Worm (Caenorhabditis elegans): Measurements from ENCODE around the gene laat-1.
A peak's percentile ranks its signal among the peaks of the same experiment; 100 is the strongest.

Gene laat-1

ce11 chrII:237721-238120, at the start of gene laat-1:
Gene laat-1 (minus strand): TSS chrII:237821.
- TF ChIP-seq ceh-83 (GFP tag; optimal IDR thresholded peaks at IDR 0.05), result no peak
- no peak for TF ChIP-seq nhr-237 (tag; optimal IDR thresholded peaks at IDR 0.05)
- TF ChIP-seq zip-8 (tag; optimal IDR thresholded peaks at IDR 0.05), result peak; percentile 89

- TF ChIP-seq nhr-237 (tag; optimal IDR thresholded peaks at IDR 0.05) (no peak), lin-13 (tag; optimal IDR thresholded peaks at IDR 0.05) (no peak), ceh-39 (tag; optimal IDR thresholded peaks at IDR 0.05) (no peak), hlh-1 (tag; optimal IDR thresholded peaks at IDR 0.05) (no peak), unc-62 (GFP tag; optimal IDR thresholded peaks at IDR 0.05) (no peak), mls-2 (tag; optimal IDR thresholded peaks at IDR 0.05) (no peak), sem-2 (GFP tag; optimal IDR thresholded peaks at IDR 0.05) (no peak), ces-1 (GFP tag; optimal IDR thresholded peaks at IDR 0.05) (no peak), unc-120 (tag; optimal IDR thresholded peaks at IDR 0.05; ENCODE audit: poor library complexity, severe bottlenecking) (no peak)
Measured at ce11 chrII:286551-286724, 48.8 kb upstream of the laat-1 start, which contains the start of gene misc-1. Gene misc-1 (plus strand): TSS chrII:286625.

- no peak for TF ChIP-seq ceh-83 (GFP tag; optimal IDR thresholded peaks at IDR 0.05)
- TF ChIP-seq nhr-2 (tag; optimal IDR thresholded peaks at IDR 0.05), result no peak
- no peak for TF ChIP-seq ham-2 (GFP tag; optimal IDR thresholded peaks at IDR 0.05)
- TF ChIP-seq ces-1 (GFP tag; optimal IDR thresholded peaks at IDR 0.05), result peak; percentile 81
- peak; percentile 73 for TF ChIP-seq lsy-2 (tag; optimal IDR thresholded peaks at IDR 0.05)
- TF ChIP-seq elt-3 (tag; optimal IDR thresholded peaks at IDR 0.05), result no peak
- TF ChIP-seq sem-2 (GFP tag; optimal IDR thresholded peaks at IDR 0.05), result no peak
- TF ChIP-seq lin-13 (tag; optimal IDR thresholded peaks at IDR 0.05), result peak; percentile 77
- TF ChIP-seq ceh-39 (tag; optimal IDR thresholded peaks at IDR 0.05), result peak; percentile 0
- TF ChIP-seq nhr-28 (tag; optimal IDR thresholded peaks at IDR 0.05), result no peak
- TF ChIP-seq mep-1 (tag; optimal IDR thresholded peaks at IDR 0.05), result peak; percentile 89
- TF ChIP-seq flh-1 (GFP tag; optimal IDR thresholded peaks at IDR 0.05), result no peak
- no peak for TF ChIP-seq M03D4.4 (tag; optimal IDR thresholded peaks at IDR 0.05)
- TF ChIP-seq hlh-1 (tag; optimal IDR thresholded peaks at IDR 0.05), result peak; percentile 26
- TF ChIP-seq zip-8 (tag; optimal IDR thresholded peaks at IDR 0.05), result no peak
- TF ChIP-seq elt-1 (tag; optimal IDR thresholded peaks at IDR 0.05; ENCODE audit: borderline replicate concordance, insufficient read depth), result no peak
- no peak for TF ChIP-seq cnd-1 (tag; optimal IDR thresholded peaks at IDR 0.05)
- no peak for TF ChIP-seq mls-2 (tag; optimal IDR thresholded peaks at IDR 0.05)
- TF ChIP-seq mab-5 (tag; optimal IDR thresholded peaks at IDR 0.05), result no peak
- no peak for TF ChIP-seq ceh-43 (GFP tag; optimal IDR thresholded peaks at IDR 0.05)
- TF ChIP-seq tbx-8 (GFP tag; optimal IDR thresholded peaks at IDR 0.05), result no peak
- TF ChIP-seq snpc-4 (tag; optimal IDR thresholded peaks at IDR 0.05), result no peak
- no peak for TF ChIP-seq nhr-12 (tag; optimal IDR thresholded peaks at IDR 0.05)
- TF ChIP-seq unc-62 (GFP tag; optimal IDR thresholded peaks at IDR 0.05), result no peak
- peak; percentile 8 for TF ChIP-seq sptf-1 (tag; optimal IDR thresholded peaks at IDR 0.05)
- no peak for TF ChIP-seq unc-39 (tag; optimal IDR thresholded peaks at IDR 0.05)
- TF ChIP-seq pha-4 (tag; optimal IDR thresholded peaks at IDR 0.05), result peak; percentile 76
- TF ChIP-seq nhr-237 (tag; optimal IDR thresholded peaks at IDR 0.05), result peak; percentile 78
- TF ChIP-seq nhr-76 (tag; optimal IDR thresholded peaks at IDR 0.05), result no peak
- no peak for TF ChIP-seq bed-3 (GFP tag; optimal IDR thresholded peaks at IDR 0.05)
- no peak for TF ChIP-seq drap-1 (GFP tag; optimal IDR thresholded peaks at IDR 0.05)
Measured at ce11 chrII:285627-286550, 48.3 kb upstream of the laat-1 start, which contains the start of gene B0432.10. Gene B0432.10 (minus strand): TSS chrII:286275.

DNA sequence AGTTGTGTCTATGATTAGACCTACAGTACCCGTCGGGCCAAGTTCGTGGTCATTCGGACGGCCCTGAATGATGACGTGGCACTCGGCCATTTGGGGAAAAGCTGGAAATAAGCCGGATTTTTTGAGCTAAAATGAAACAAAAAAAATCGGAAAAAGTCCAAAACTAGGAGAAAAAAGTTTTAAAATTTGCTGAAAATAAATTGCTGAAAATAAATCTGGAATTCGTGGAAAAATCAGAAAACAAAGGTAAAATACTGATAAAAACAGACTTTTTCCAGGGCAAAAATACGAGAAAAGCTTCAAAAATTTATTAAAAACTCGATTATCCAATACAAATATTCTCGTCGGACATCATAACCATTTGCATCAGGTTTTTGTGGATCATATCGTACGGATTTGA, 46.0 kb upstream of the laat-1 start, which contains the start of gene B0432.9:
B0432.9 (minus strand) TSS at position 101 of the 400 bp plus-strand sequence.
- TF ChIP-seq ceh-43 (GFP tag; optimal IDR thresholded peaks at IDR 0.05), result no peak
- TF ChIP-seq nhr-237 (tag; optimal IDR thresholded peaks at IDR 0.05), result no peak
- no peak for TF ChIP-seq sem-2 (GFP tag; optimal IDR thresholded peaks at IDR 0.05)
- TF ChIP-seq ceh-83 (GFP tag; optimal IDR thresholded peaks at IDR 0.05), result no peak
- no peak for TF ChIP-seq unc-39 (tag; optimal IDR thresholded peaks at IDR 0.05)
- no peak for TF ChIP-seq ces-1 (GFP tag; optimal IDR thresholded peaks at IDR 0.05)
- TF ChIP-seq M03D4.4 (tag; optimal IDR thresholded peaks at IDR 0.05), result no peak
- no peak for TF ChIP-seq pha-4 (tag; optimal IDR thresholded peaks at IDR 0.05)
- no peak for TF ChIP-seq sptf-1 (tag; optimal IDR thresholded peaks at IDR 0.05)
- no peak for TF ChIP-seq tbx-8 (GFP tag; optimal IDR thresholded peaks at IDR 0.05)
- no peak for TF ChIP-seq elt-3 (tag; optimal IDR thresholded peaks at IDR 0.05)
- no peak for TF ChIP-seq lsy-2 (tag; optimal IDR thresholded peaks at IDR 0.05)
- no peak for TF ChIP-seq lin-32 (GFP tag; optimal IDR thresholded peaks at IDR 0.05)
- no peak for TF ChIP-seq unc-120 (tag; optimal IDR thresholded peaks at IDR 0.05; ENCODE audit: poor library complexity, severe bottlenecking)
- TF ChIP-seq elt-1 (tag; optimal IDR thresholded peaks at IDR 0.05; ENCODE audit: borderline replicate concordance, insufficient read depth), result no peak
- no peak for TF ChIP-seq hlh-1 (tag; optimal IDR thresholded peaks at IDR 0.05)
- no peak for TF ChIP-seq zip-8 (tag; optimal IDR thresholded peaks at IDR 0.05)
